Worm (Caenorhabditis elegans) whole organism, L4 larva: ENCODE data around the gene cyn-13.
A peak's percentile ranks its signal among the peaks of the same experiment; 100 is the strongest.

Experiments
- D1046.2 ChIP-seq: fragments of 200-800 bp; sonication (Bioruptor generic); IDR thresholded peaks from 2 replicates; pipeline ENCODE4 v1.3.6; 2022; ENCODE audit warnings: missing genetic modification characterization, missing compliant biosample characterization
- F44E2.7 ChIP-seq: fragments of 200-800 bp; sonication (Bioruptor generic); IDR thresholded peaks from 2 replicates; pipeline ENCODE4 v2.1.2; 2022; ENCODE audit warnings: missing genetic modification characterization, missing compliant biosample characterization
- T20F7.1 ChIP-seq: fragments of 200-800 bp; sonication (Bioruptor generic); optimal IDR thresholded peaks from 2 replicates; lab custom pipeline; 2018; ENCODE audit warnings: mild to moderate bottlenecking, missing genetic modification characterization, missing compliant biosample characterization
- Y105C5A.15 ChIP-seq: fragments of 200-800 bp; sonication (Bioruptor generic); IDR thresholded peaks from 2 replicates; pipeline ENCODE4 v1.3.6; 2022; ENCODE audit warnings: missing genetic modification characterization, missing compliant biosample characterization
- Y5F2A.4 ChIP-seq: fragments of 200-800 bp; sonication (Bioruptor generic); optimal IDR thresholded peaks from 2 replicates; lab custom pipeline; 2018; ENCODE audit warnings: mild to moderate bottlenecking, missing genetic modification characterization, missing compliant biosample characterization
- aha-1 ChIP-seq: fragments of 150-350 bp; peaks from one replicate; lab custom pipeline; 2014; ENCODE audit warnings: missing biosample characterization, missing genetic modification characterization
- ceh-32 ChIP-seq: sonication (generic microtip); optimal IDR thresholded peaks from 2 replicates; lab custom pipeline; 2016; ENCODE audit warnings: mild to moderate bottlenecking, missing genetic modification characterization, missing compliant biosample characterization; ENCODE audit not compliant: poor library complexity
- ceh-44 ChIP-seq: fragments of 200-800 bp; sonication (Bioruptor generic); IDR thresholded peaks from 2 replicates; pipeline ENCODE4 v1.3.6; 2022; ENCODE audit warnings: missing genetic modification reagents, missing genetic modification characterization, missing compliant biosample characterization
- ceh-62 ChIP-seq: sonication (generic microtip); optimal IDR thresholded peaks from 2 replicates; lab custom pipeline; 2017; ENCODE audit warnings: missing biosample characterization, missing genetic modification characterization
- ceh-82 ChIP-seq: sonication (generic microtip); optimal IDR thresholded peaks from 2 replicates; lab custom pipeline; 2017; ENCODE audit warnings: missing biosample characterization, missing genetic modification characterization
- ces-1 ChIP-seq: fragments of 150-350 bp; sonication (generic microtip); optimal IDR thresholded peaks from 4 replicates; lab custom pipeline; 2014; ENCODE audit warnings: missing biosample characterization, missing genetic modification reagents, missing genetic modification characterization
- daf-16 ChIP-seq, 3 experiments: sonication (generic microtip); optimal IDR thresholded peaks; 2 replicates each; lab custom pipeline; 2016 to 2017; ENCODE audit warnings: missing genetic modification characterization in 3 of 3, missing genetic modification reagents in 3 of 3, mild to moderate bottlenecking in 2 of 3, missing compliant biosample characterization in 2 of 3, missing biosample characterization in 1 of 3, moderate library complexity in 1 of 3
- daf-8 ChIP-seq: fragments of 200-800 bp; sonication (Bioruptor generic); IDR thresholded peaks from 2 replicates; pipeline ENCODE4 v1.3.6; 2022; ENCODE audit warnings: missing genetic modification characterization, missing compliant biosample characterization
- dmd-9 ChIP-seq: fragments of 200-800 bp; sonication (Bioruptor generic); IDR thresholded peaks from 2 replicates; pipeline ENCODE4 v1.3.6; 2022; ENCODE audit warnings: missing genetic modification reagents, missing genetic modification characterization, missing compliant biosample characterization
- dpl-1 ChIP-seq: fragments of 150-350 bp; optimal IDR thresholded peaks from 2 replicates; lab custom pipeline; 2014; ENCODE audit warnings: missing biosample characterization, missing genetic modification reagents, missing genetic modification characterization
- duxl-1 ChIP-seq: sonication (generic microtip); optimal IDR thresholded peaks from 2 replicates; lab custom pipeline; 2016; ENCODE audit warnings: mild to moderate bottlenecking, missing genetic modification characterization, moderate library complexity, missing compliant biosample characterization; ENCODE audit not compliant: poor library complexity
- egl-27 ChIP-seq: sonication (generic microtip); optimal IDR thresholded peaks from 3 replicates; lab custom pipeline; 2017; ENCODE audit warnings: missing biosample characterization, missing genetic modification reagents, missing genetic modification characterization
- fkh-10 ChIP-seq: fragments of 150-350 bp; optimal IDR thresholded peaks from 2 replicates; lab custom pipeline; 2014; ENCODE audit warnings: missing biosample characterization, missing genetic modification reagents, missing genetic modification characterization
- hif-1 ChIP-seq, 2 experiments: sonication (generic microtip); optimal IDR thresholded peaks; 2 replicates each; lab custom pipeline; 2016 to 2017; ENCODE audit warnings: missing compliant biosample characterization in 2 of 2, missing genetic modification characterization in 2 of 2, missing genetic modification reagents in 2 of 2, missing genotype in 2 of 2, mild to moderate bottlenecking in 1 of 2
- hmg-1.1 ChIP-seq: fragments of 200-800 bp; sonication (Bioruptor generic); IDR thresholded peaks from 2 replicates; pipeline ENCODE4 v1.3.6; 2022; ENCODE audit warnings: missing genetic modification reagents, missing genetic modification characterization, missing compliant biosample characterization
- jun-1 ChIP-seq: fragments of 150-350 bp; optimal IDR thresholded peaks from 2 replicates; lab custom pipeline; 2014; ENCODE audit warnings: missing biosample characterization, missing genetic modification reagents, missing genetic modification characterization
- lin-15B ChIP-seq: fragments of 150-350 bp; sonication (generic microtip); optimal IDR thresholded peaks from 3 replicates; lab custom pipeline; 2014; ENCODE audit warnings: missing biosample characterization, missing genetic modification characterization
- lin-38 ChIP-seq: fragments of 200-800 bp; sonication (Bioruptor generic); IDR thresholded peaks from 2 replicates; pipeline ENCODE4 v1.3.6; 2022; ENCODE audit warnings: missing genetic modification reagents, missing genetic modification characterization, missing compliant biosample characterization
- lir-3 ChIP-seq: sonication (generic microtip); optimal IDR thresholded peaks from 2 replicates; lab custom pipeline; 2016; ENCODE audit warnings: mild to moderate bottlenecking, missing genetic modification characterization, missing compliant biosample characterization
- lsy-2 ChIP-seq, 2 experiments: fragments of 150-350 bp in 1 of 2; sonication (generic microtip) in 1 of 2; optimal IDR thresholded peaks; 2 replicates each; lab custom pipeline; 2014 to 2017; ENCODE audit warnings: missing biosample characterization in 2 of 2, missing genetic modification characterization in 2 of 2
- madf-9 ChIP-seq: fragments of 200-800 bp; sonication (Bioruptor generic); conservative IDR thresholded peaks from 2 replicates; pipeline ENCODE4 v1.3.6; 2022; ENCODE audit warnings: missing genetic modification reagents, missing genetic modification characterization, missing compliant biosample characterization
- mep-1 ChIP-seq: fragments of 150-350 bp; sonication (generic microtip); optimal IDR thresholded peaks from 3 replicates; lab custom pipeline; 2014; ENCODE audit warnings: missing biosample characterization, missing genetic modification characterization
- mxl-3 ChIP-seq: fragments of 200-800 bp; sonication (Bioruptor generic); optimal IDR thresholded peaks from 2 replicates; lab custom pipeline; 2018; ENCODE audit warnings: mild to moderate bottlenecking, missing genetic modification characterization, missing compliant biosample characterization
- nhr-111 ChIP-seq: fragments of 200-800 bp; sonication (Bioruptor generic); optimal IDR thresholded peaks from 2 replicates; lab custom pipeline; 2018; ENCODE audit warnings: mild to moderate bottlenecking, missing genetic modification characterization, missing compliant biosample characterization
- nhr-48 ChIP-seq: sonication (generic microtip); optimal IDR thresholded peaks from 2 replicates; lab custom pipeline; 2016; ENCODE audit warnings: mild to moderate bottlenecking, missing genetic modification characterization, missing compliant biosample characterization
- nhr-77 ChIP-seq: fragments of 150-350 bp; optimal IDR thresholded peaks from 2 replicates; lab custom pipeline; 2014; ENCODE audit warnings: missing biosample characterization, missing genetic modification characterization
- sdz-12 ChIP-seq: fragments of 200-800 bp; sonication (Bioruptor generic); optimal IDR thresholded peaks from 2 replicates; lab custom pipeline; 2018; ENCODE audit warnings: mild to moderate bottlenecking, missing genetic modification characterization, missing compliant biosample characterization
- snpc-1.2 ChIP-seq: fragments of 200-800 bp; sonication (Bioruptor generic); IDR thresholded peaks from 2 replicates; pipeline ENCODE4 v1.3.6; 2022; ENCODE audit warnings: missing genetic modification reagents, missing genetic modification characterization, missing compliant biosample characterization
- spr-1 ChIP-seq: sonication (generic microtip); optimal IDR thresholded peaks from 2 replicates; lab custom pipeline; 2016; ENCODE audit warnings: mild to moderate bottlenecking, missing genetic modification characterization, missing compliant biosample characterization
- tag-97 ChIP-seq: fragments of 200-800 bp; sonication (Bioruptor generic); IDR thresholded peaks from 2 replicates; pipeline ENCODE4 v1.3.6; 2022; ENCODE audit warnings: missing genetic modification characterization, missing compliant biosample characterization
- tra-1 ChIP-seq: fragments of 200-800 bp; sonication (Bioruptor generic); IDR thresholded peaks from 2 replicates; pipeline ENCODE4 v1.3.6; 2022; ENCODE audit warnings: missing genetic modification reagents, missing genetic modification characterization, missing compliant biosample characterization
- unc-130 ChIP-seq: sonication (generic microtip); optimal IDR thresholded peaks from 2 replicates; lab custom pipeline; 2016; ENCODE audit warnings: missing genetic modification reagents, missing genetic modification characterization, missing compliant biosample characterization
- vab-7 ChIP-seq: fragments of 200-800 bp; sonication (Bioruptor generic); IDR thresholded peaks from 2 replicates; pipeline ENCODE4 v1.3.6; 2022; ENCODE audit warnings: missing genetic modification reagents, missing genetic modification characterization, missing compliant biosample characterization
- zip-2 ChIP-seq: fragments of 150-350 bp; optimal IDR thresholded peaks from 2 replicates; lab custom pipeline; 2014; ENCODE audit warnings: missing biosample characterization, missing genetic modification characterization
- ztf-7 ChIP-seq: fragments of 150-350 bp; optimal IDR thresholded peaks from 2 replicates; lab custom pipeline; 2014; ENCODE audit warnings: missing biosample characterization, missing genetic modification characterization

The cyn-13 gene

DNA sequence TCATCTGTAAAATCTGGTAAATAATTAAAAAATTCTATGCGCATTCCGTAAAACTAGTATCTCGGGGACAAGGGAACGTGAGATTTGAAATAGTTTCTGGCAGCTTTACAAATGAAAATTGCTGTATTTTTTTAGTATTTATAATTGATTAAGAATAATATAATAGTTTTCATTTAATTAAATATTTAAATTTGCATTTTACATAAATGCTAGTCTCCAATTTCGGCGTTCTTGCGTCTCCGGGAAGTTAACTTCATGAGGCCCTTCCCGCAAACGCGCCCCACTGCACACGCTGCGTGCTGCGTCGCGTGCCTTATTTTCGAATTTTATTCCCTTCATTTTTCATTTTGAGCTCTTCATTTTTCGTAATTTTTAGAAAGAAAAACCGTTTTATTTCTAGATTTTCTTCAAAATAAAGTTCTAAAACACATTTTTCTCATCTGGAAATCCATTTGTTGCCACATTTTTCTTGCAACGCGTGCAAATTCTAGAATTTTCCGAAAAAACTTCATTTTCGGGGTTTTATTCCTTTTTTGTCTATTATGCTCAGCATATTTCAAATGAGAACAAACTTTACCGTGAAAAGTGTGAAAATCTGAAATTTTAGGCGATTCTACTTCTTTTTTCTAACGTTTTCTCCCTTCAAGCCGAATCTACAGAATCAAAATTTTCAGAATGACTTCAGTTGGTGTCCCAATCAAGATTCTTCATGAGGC is 28.9 kb downstream of the cyn-13 start, which contains the start of the genes snx-13 and snr-1 (continued):
- TF ChIP-seq nhr-48 = no peak
- peak; percentile 80 for TF ChIP-seq dmd-9 (GFP tag; lab: Robert Waterston, UW)
- TF ChIP-seq duxl-1 = no peak
- TF ChIP-seq aha-1 = peak; percentile 97
- TF ChIP-seq Y5F2A.4 = no peak
- TF ChIP-seq tag-97 = no peak
- no peak for TF ChIP-seq ceh-32 (tag; lab: Kevin White, UChicago)
- peak; percentile 76; the same call in 1 of the 2 replicates for TF ChIP-seq madf-9 (GFP tag; lab: Robert Waterston, UW)
- TF ChIP-seq lsy-2 (tag; optimal IDR thresholded peaks at IDR 0.05; lab: Kevin White, UChicago) = peak; percentile 35 to 82
- peak; percentile 84 for TF ChIP-seq ceh-44 (GFP tag; lab: Robert Waterston, UW)
- TF ChIP-seq snpc-1.2 (GFP tag; lab: Robert Waterston, UW) = peak; percentile 81
- TF ChIP-seq spr-1 = peak; percentile 40
- peak; percentile 89 for TF ChIP-seq sdz-12 (GFP tag; lab: Kevin White, UChicago)
- peak; percentile 82 for TF ChIP-seq mep-1 (tag; lab: Kevin White, UChicago)
- no peak for TF ChIP-seq lin-15B
- no peak for TF ChIP-seq ces-1 (GFP tag; lab: Kevin White, UChicago)
- TF ChIP-seq daf-8 = no peak
- TF ChIP-seq ceh-82 (tag; lab: Kevin White, UChicago) = no peak
- TF ChIP-seq ztf-7 = no peak
- TF ChIP-seq mxl-3 (GFP tag; lab: Kevin White, UChicago) = no peak
- peak; percentile 86 for TF ChIP-seq vab-7
- TF ChIP-seq dpl-1 (GFP tag; lab: Kevin White, UChicago) = peak; percentile 69
- peak; percentile 90 for TF ChIP-seq unc-130 (GFP tag; lab: Kevin White, UChicago)
- TF ChIP-seq nhr-111 (GFP tag; lab: Kevin White, UChicago) = no peak
- no peak for TF ChIP-seq tra-1 (GFP tag; lab: Robert Waterston, UW)
- TF ChIP-seq D1046.2 (GFP tag; lab: Robert Waterston, UW) = peak; percentile 79; the same call in 1 of the 2 replicates
- no peak for TF ChIP-seq zip-2 (tag; lab: Kevin White, UChicago)
- TF ChIP-seq lir-3 = peak; percentile 58
- peak in 1 of 2 experiments; percentile 95 for TF ChIP-seq hif-1 (tag; optimal IDR thresholded peaks at IDR 0.05; lab: Kevin White, UChicago)
- TF ChIP-seq fkh-10 (GFP tag; lab: Kevin White, UChicago) = peak; percentile 86
- peak; percentile 78 for TF ChIP-seq T20F7.1 (GFP tag; lab: Kevin White, UChicago)
- no peak for TF ChIP-seq egl-27 (tag; lab: Kevin White, UChicago)
- TF ChIP-seq hmg-1.1 (GFP tag; lab: Robert Waterston, UW) = peak; percentile 75
- TF ChIP-seq jun-1 (tag; lab: Kevin White, UChicago) = no peak
- no peak for TF ChIP-seq F44E2.7 (GFP tag; lab: Robert Waterston, UW)
- TF ChIP-seq ceh-62 (tag; lab: Kevin White, UChicago) = no peak
- peak; percentile 98 for TF ChIP-seq lin-38 (GFP tag; lab: Robert Waterston, UW)
- peak; percentile 60 for TF ChIP-seq nhr-77

- TF ChIP-seq lin-38 (GFP tag; lab: Robert Waterston, UW) (peak; percentile 41), snpc-1.2 (GFP tag; lab: Robert Waterston, UW) (peak; percentile 80), daf-16 (GFP tag; optimal IDR thresholded peaks at IDR 0.05; lab: Kevin White, UChicago) (no peak), daf-16 (tag; optimal IDR thresholded peaks at IDR 0.05; lab: Kevin White, UChicago) (no peak), Y105C5A.15 (GFP tag; lab: Robert Waterston, UW) (no peak), aha-1 (peak; percentile 74)
Observed at ce11 chrIV:17084839-17085238, 31.6 kb downstream of the cyn-13 start.
